Worm (Caenorhabditis elegans) whole organism, young adult: ENCODE measurements around the gene bca-2.

Experiments
- C17E4.6 ChIP-seq: fragments of 200-800 bp; sonication (Bioruptor generic); IDR thresholded peaks from 2 replicates; pipeline ENCODE4 v1.3.6; 2022; ENCODE audit warnings: missing genetic modification reagents, missing genetic modification characterization, missing compliant biosample characterization
- D2030.7 ChIP-seq: fragments of 200-800 bp; sonication (Bioruptor generic); IDR thresholded peaks from 2 replicates; pipeline ENCODE4 v1.3.6; 2022; ENCODE audit warnings: missing genetic modification reagents, missing genetic modification characterization, missing compliant biosample characterization
- F10E7.11 ChIP-seq: sonication (generic microtip); optimal IDR thresholded peaks from 2 replicates; lab custom pipeline; 2017; ENCODE audit warnings: mild to moderate bottlenecking, missing genetic modification characterization, moderate library complexity, missing compliant biosample characterization
- F33H1.4 ChIP-seq: fragments of 200-800 bp; sonication (Bioruptor generic); IDR thresholded peaks from 2 replicates; pipeline ENCODE4 v1.3.6; 2022; ENCODE audit warnings: missing genetic modification reagents, missing genetic modification characterization, missing compliant biosample characterization
- F37B4.10 ChIP-seq: fragments of 200-800 bp; sonication (Bioruptor generic); IDR thresholded peaks from 2 replicates; pipeline ENCODE4 v1.3.6; 2022; ENCODE audit warnings: missing genetic modification characterization, missing compliant biosample characterization
- F39B2.1 ChIP-seq: fragments of 200-800 bp; sonication (Bioruptor generic); IDR thresholded peaks from 2 replicates; pipeline ENCODE4 v1.3.6; 2022; ENCODE audit warnings: missing genetic modification reagents, missing genetic modification characterization, missing compliant biosample characterization
- F52B5.7 ChIP-seq: sonication (generic microtip); optimal IDR thresholded peaks from 2 replicates; lab custom pipeline; 2016; ENCODE audit warnings: mild to moderate bottlenecking, missing genetic modification characterization, missing compliant biosample characterization
- F57A8.1 ChIP-seq: fragments of 200-800 bp; sonication (Bioruptor generic); optimal IDR thresholded peaks from 2 replicates; lab custom pipeline; 2018; ENCODE audit warnings: mild to moderate bottlenecking, missing genetic modification characterization, moderate library complexity, missing compliant biosample characterization
- K11D2.4 ChIP-seq: fragments of 200-800 bp; sonication (Bioruptor generic); IDR thresholded peaks from 2 replicates; pipeline ENCODE4 v1.3.6; 2022; ENCODE audit warnings: missing genetic modification reagents, missing genetic modification characterization, missing compliant biosample characterization
- T26A5.8 ChIP-seq: sonication (generic microtip); optimal IDR thresholded peaks from 2 replicates; lab custom pipeline; 2016; ENCODE audit warnings: missing genetic modification characterization, missing compliant biosample characterization
- Y95B8A.8 ChIP-seq: fragments of 200-800 bp; sonication (Bioruptor generic); IDR thresholded peaks from 2 replicates; pipeline ENCODE4 v1.3.6; 2022; ENCODE audit warnings: missing genetic modification reagents, missing genetic modification characterization, missing compliant biosample characterization
- aptf-2 ChIP-seq: fragments of 200-800 bp; sonication (Bioruptor generic); conservative IDR thresholded peaks from 2 replicates; pipeline ENCODE4 v1.3.6; 2022; ENCODE audit warnings: missing genetic modification reagents, missing genetic modification characterization, missing compliant biosample characterization
- atf-7 ChIP-seq: sonication (generic microtip); optimal IDR thresholded peaks from 2 replicates; lab custom pipeline; 2017; ENCODE audit warnings: mild to moderate bottlenecking, missing genetic modification characterization, missing compliant biosample characterization
- attf-3 ChIP-seq: fragments of 200-800 bp; sonication (Bioruptor generic); conservative IDR thresholded peaks from 2 replicates; pipeline ENCODE4 v1.3.6; 2022; ENCODE audit warnings: missing genetic modification reagents, missing genetic modification characterization, missing compliant biosample characterization
- ccch-3 ChIP-seq: fragments of 200-800 bp; sonication (Bioruptor generic); optimal IDR thresholded peaks from 2 replicates; lab custom pipeline; 2018; ENCODE audit warnings: mild to moderate bottlenecking, missing genetic modification characterization, missing compliant biosample characterization
- ceh-100 ChIP-seq: fragments of 200-800 bp; sonication (Bioruptor generic); IDR thresholded peaks from 2 replicates; pipeline ENCODE4 v1.3.6; 2022; ENCODE audit warnings: missing genetic modification reagents, missing genetic modification characterization, missing compliant biosample characterization
- ceh-27 ChIP-seq: fragments of 200-800 bp; sonication (Bioruptor generic); optimal IDR thresholded peaks from 2 replicates; lab custom pipeline; 2018; ENCODE audit warnings: mild to moderate bottlenecking, missing genetic modification characterization, moderate library complexity, missing compliant biosample characterization
- ceh-40 ChIP-seq: fragments of 200-800 bp; sonication (Bioruptor generic); IDR thresholded peaks from 2 replicates; pipeline ENCODE4 v1.3.6; 2022; ENCODE audit warnings: missing genetic modification characterization, missing compliant biosample characterization
- chd-7 ChIP-seq: sonication (generic microtip); optimal IDR thresholded peaks from 2 replicates; lab custom pipeline; 2016; ENCODE audit warnings: mild to moderate bottlenecking, missing genetic modification characterization, moderate library complexity, missing compliant biosample characterization
- dox-1 ChIP-seq: fragments of 200-800 bp; sonication (Bioruptor generic); IDR thresholded peaks from 2 replicates; pipeline ENCODE4 v1.3.6; 2022; ENCODE audit warnings: missing genetic modification reagents, missing genetic modification characterization, missing compliant biosample characterization
- dpff-1 ChIP-seq: sonication (generic microtip); optimal IDR thresholded peaks from 2 replicates; lab custom pipeline; 2017; ENCODE audit warnings: mild to moderate bottlenecking, missing genetic modification characterization, missing compliant biosample characterization
- egl-44 ChIP-seq: fragments of 200-800 bp; sonication (Bioruptor generic); IDR thresholded peaks from 2 replicates; pipeline ENCODE4 v1.3.6; 2022; ENCODE audit warnings: missing genetic modification reagents, missing genetic modification characterization, missing compliant biosample characterization
- ekl-4 ChIP-seq: fragments of 200-800 bp; sonication (Bioruptor generic); IDR thresholded peaks from 2 replicates; pipeline ENCODE4 v1.3.6; 2022; ENCODE audit warnings: missing genetic modification reagents, missing genetic modification characterization, missing compliant biosample characterization
- hlh-26 ChIP-seq: fragments of 200-800 bp; sonication (Bioruptor generic); conservative IDR thresholded peaks from 2 replicates; pipeline ENCODE4 v1.3.6; 2022; ENCODE audit warnings: missing genetic modification reagents, missing genetic modification characterization, missing compliant biosample characterization
- hmg-1.2 ChIP-seq: fragments of 200-800 bp; sonication (Bioruptor generic); IDR thresholded peaks from 2 replicates; pipeline ENCODE4 v1.3.6; 2022; ENCODE audit warnings: missing genetic modification reagents, missing genetic modification characterization, missing compliant biosample characterization
- lag-1 ChIP-seq: fragments of 200-800 bp; sonication (Bioruptor generic); IDR thresholded peaks from 2 replicates; pipeline ENCODE4 v1.3.6; 2022; ENCODE audit warnings: missing genetic modification reagents, missing genetic modification characterization, missing compliant biosample characterization
- let-607 ChIP-seq, 2 experiments: fragments of 200-800 bp in 1 of 2; sonication (Bioruptor generic) in 1 of 2; sonication (generic microtip) in 1 of 2; optimal IDR thresholded peaks; 2 replicates each; lab custom pipeline; 2016 to 2018; ENCODE audit warnings: mild to moderate bottlenecking in 2 of 2, missing compliant biosample characterization in 2 of 2, missing genetic modification characterization in 2 of 2, moderate library complexity in 2 of 2, missing genotype in 1 of 2
- lin-26 ChIP-seq: fragments of 200-800 bp; sonication (Bioruptor generic); IDR thresholded peaks from 2 replicates; pipeline ENCODE4 v1.3.6; 2022; ENCODE audit warnings: missing genetic modification reagents, missing genetic modification characterization, missing compliant biosample characterization
- lin-54 ChIP-seq: fragments of 200-800 bp; sonication (Bioruptor generic); optimal IDR thresholded peaks from 2 replicates; lab custom pipeline; 2018; ENCODE audit warnings: mild to moderate bottlenecking, missing genetic modification characterization, missing compliant biosample characterization
- lir-1 ChIP-seq: fragments of 200-800 bp; sonication (Bioruptor generic); conservative IDR thresholded peaks from 2 replicates; pipeline ENCODE4 v1.3.6; 2022; ENCODE audit warnings: missing genetic modification reagents, missing genetic modification characterization, missing compliant biosample characterization
- lsy-27 ChIP-seq: sonication (generic microtip); optimal IDR thresholded peaks from 2 replicates; lab custom pipeline; 2017; ENCODE audit warnings: missing genetic modification characterization, mild to moderate bottlenecking, missing compliant biosample characterization, antibody characterized with exemption, missing genotype, borderline replicate concordance; ENCODE audit not compliant: insufficient read depth
- madf-10 ChIP-seq: sonication (generic microtip); optimal IDR thresholded peaks from 2 replicates; lab custom pipeline; 2016; ENCODE audit warnings: mild to moderate bottlenecking, missing genetic modification characterization, missing compliant biosample characterization
- madf-3 ChIP-seq: fragments of 200-800 bp; sonication (Bioruptor generic); IDR thresholded peaks from 2 replicates; pipeline ENCODE4 v1.3.6; 2022; ENCODE audit warnings: missing genetic modification reagents, missing genetic modification characterization, missing compliant biosample characterization
- mxl-1 ChIP-seq: sonication (generic microtip); optimal IDR thresholded peaks from 2 replicates; lab custom pipeline; 2016; ENCODE audit warnings: missing genetic modification characterization, missing compliant biosample characterization
- nfya-2 ChIP-seq: fragments of 200-800 bp; sonication (Bioruptor generic); IDR thresholded peaks from 2 replicates; pipeline ENCODE4 v1.3.6; 2022; ENCODE audit warnings: missing genetic modification reagents, missing genetic modification characterization, missing compliant biosample characterization
- nhr-27 ChIP-seq: fragments of 200-800 bp; sonication (Bioruptor generic); optimal IDR thresholded peaks from 2 replicates; lab custom pipeline; 2018; ENCODE audit warnings: mild to moderate bottlenecking, missing genetic modification characterization, moderate library complexity, missing compliant biosample characterization
- rcor-1 ChIP-seq: fragments of 200-800 bp; sonication (Bioruptor generic); IDR thresholded peaks from 2 replicates; pipeline ENCODE4 v1.3.6; 2022; ENCODE audit warnings: missing genetic modification reagents, missing genetic modification characterization, missing compliant biosample characterization
- repo-1 ChIP-seq: sonication (generic microtip); optimal IDR thresholded peaks from 2 replicates; lab custom pipeline; 2017; ENCODE audit warnings: mild to moderate bottlenecking, missing genetic modification characterization, missing compliant biosample characterization
- rpc-1 ChIP-seq, 2 experiments: fragments of 150-350 bp in 1 of 2; sonication (generic microtip) in 1 of 2; optimal IDR thresholded peaks; 2 replicates each; lab custom pipeline; 2014 to 2018; ENCODE audit warnings: missing biosample characterization in 1 of 2, missing genetic modification characterization in 1 of 2, missing genetic modification reagents in 1 of 2, missing genotype in 1 of 2
- sdz-38 ChIP-seq: sonication (generic microtip); optimal IDR thresholded peaks from 2 replicates; lab custom pipeline; 2016; ENCODE audit warnings: missing genotype, missing genetic modification characterization, missing compliant biosample characterization
- snpc-4 ChIP-seq, 5 experiments: fragments of 150-350 bp in 1 of 5; sonication (generic microtip) in 4 of 5; optimal IDR thresholded peaks; 2 replicates each; lab custom pipeline; 2014 to 2018; ENCODE audit warnings: missing genetic modification characterization in 5 of 5, missing biosample characterization in 3 of 5, antibody characterized with exemption in 2 of 5, mild to moderate bottlenecking in 2 of 5, missing compliant biosample characterization in 2 of 5, missing genotype in 2 of 5, moderate library complexity in 2 of 5, missing genetic modification reagents in 1 of 5
- tbp1 ChIP-seq: fragments of 200-800 bp; sonication (Bioruptor generic); optimal IDR thresholded peaks from 2 replicates; lab custom pipeline; 2018; ENCODE audit warnings: mild to moderate bottlenecking, missing genetic modification characterization, missing compliant biosample characterization
- tlf-1 ChIP-seq: fragments of 200-800 bp; sonication (Bioruptor generic); optimal IDR thresholded peaks from 2 replicates; lab custom pipeline; 2018; ENCODE audit warnings: mild to moderate bottlenecking, missing genetic modification characterization, missing compliant biosample characterization
- unc-130 ChIP-seq: sonication (generic microtip); optimal IDR thresholded peaks from 2 replicates; lab custom pipeline; 2016; ENCODE audit warnings: missing genetic modification reagents, missing genetic modification characterization, missing compliant biosample characterization
- zfh-2 ChIP-seq: fragments of 200-800 bp; sonication (Bioruptor generic); conservative IDR thresholded peaks from 2 replicates; pipeline ENCODE4 v1.3.6; 2022; ENCODE audit warnings: missing genetic modification reagents, missing genetic modification characterization, missing compliant biosample characterization
- ztf-22 ChIP-seq: fragments of 200-800 bp; sonication (Bioruptor generic); optimal IDR thresholded peaks from 2 replicates; lab custom pipeline; 2018; ENCODE audit warnings: mild to moderate bottlenecking, missing genetic modification characterization, moderate library complexity, missing compliant biosample characterization

Gene bca-2

ce11 chrIV:17087384-17088099 is 12.5 kb downstream of the bca-2 start, which contains the start of the genes snx-13 and snr-1 (continued):
- no peak for TF ChIP-seq hlh-26 (GFP tag; lab: Robert Waterston, UW)
- TF ChIP-seq F33H1.4 (GFP tag; lab: Robert Waterston, UW), result 0 out of 2 replicates have a peak, but pooled peaks have one; percentile 18
- TF ChIP-seq ceh-27, result peak; percentile 81
- no peak for TF ChIP-seq F39B2.1 (GFP tag; lab: Robert Waterston, UW)
- TF ChIP-seq D2030.7 (GFP tag; lab: Robert Waterston, UW), result peak; percentile 91
- TF ChIP-seq C17E4.6 (GFP tag; lab: Robert Waterston, UW), result no peak
- TF ChIP-seq ztf-22 (GFP tag; lab: Kevin White, UChicago), result no peak
- no peak; the same call in 1 of the 2 replicates for TF ChIP-seq K11D2.4
- TF ChIP-seq rcor-1, result peak; percentile 54; the same call in 1 of the 2 replicates
- no peak for TF ChIP-seq repo-1 (tag; lab: Kevin White, UChicago)
- no peak for TF ChIP-seq lsy-27 (tag; lab: Kevin White, UChicago)
- TF ChIP-seq lin-54 (GFP tag; lab: Kevin White, UChicago), result peak; percentile 83
- peak; percentile 80 for TF ChIP-seq lir-1 (GFP tag; lab: Robert Waterston, UW)
- TF ChIP-seq mxl-1 (tag; lab: Kevin White, UChicago), result peak; percentile 27
- TF ChIP-seq dpff-1, result no peak
- TF ChIP-seq F37B4.10 (GFP tag; lab: Robert Waterston, UW), result no peak
- TF ChIP-seq lag-1 (GFP tag; lab: Robert Waterston, UW), result no peak
- peak; percentile 52; the same call in 1 of the 2 replicates for TF ChIP-seq hmg-1.2
- peak; percentile 72 for TF ChIP-seq ccch-3
- TF ChIP-seq madf-3 (GFP tag; lab: Robert Waterston, UW), result peak; percentile 99
- TF ChIP-seq attf-3 (GFP tag; lab: Robert Waterston, UW), result no peak; the same call in 1 of the 2 replicates
- peak; percentile 34 for TF ChIP-seq tlf-1
- no peak for TF ChIP-seq atf-7 (tag; lab: Kevin White, UChicago)
- TF ChIP-seq sdz-38 (tag; lab: Kevin White, UChicago), result no peak
- TF ChIP-seq lin-26 (GFP tag; lab: Robert Waterston, UW), result no peak
- peak; percentile 76 for TF ChIP-seq madf-10
- TF ChIP-seq unc-130 (GFP tag; lab: Kevin White, UChicago), result peak; percentile 85
- peak; percentile 91 for TF ChIP-seq dox-1 (GFP tag; lab: Robert Waterston, UW)
- TF ChIP-seq ceh-100 (GFP tag; lab: Robert Waterston, UW), result peak; percentile 99
- TF ChIP-seq T26A5.8 (tag; lab: Kevin White, UChicago), result no peak
- TF ChIP-seq zfh-2 (GFP tag; lab: Robert Waterston, UW), result no peak
- no peak for TF ChIP-seq chd-7
- TF ChIP-seq tbp1 (GFP tag; lab: Kevin White, UChicago), result peak; percentile 71
- TF ChIP-seq ekl-4, result peak; percentile 68; the same call in 1 of the 2 replicates
- TF ChIP-seq rpc-1 (optimal IDR thresholded peaks at IDR 0.05; lab: Kevin White, UChicago), result no peak
- TF ChIP-seq rpc-1 (tag; optimal IDR thresholded peaks at IDR 0.05; lab: Kevin White, UChicago), result no peak
- no peak for TF ChIP-seq ceh-40 (GFP tag; lab: Robert Waterston, UW)
- TF ChIP-seq egl-44 (GFP tag; lab: Robert Waterston, UW), result no peak
- no peak for TF ChIP-seq F57A8.1 (GFP tag; lab: Kevin White, UChicago)
- peak; percentile 63; the same call in 1 of the 2 replicates for TF ChIP-seq Y95B8A.8 (GFP tag; lab: Robert Waterston, UW)
- peak in 1 of 2 experiments; percentile 59 for TF ChIP-seq let-607 (tag; optimal IDR thresholded peaks at IDR 0.05; lab: Kevin White, UChicago)
- no peak for TF ChIP-seq nfya-2 (GFP tag; lab: Robert Waterston, UW)
- TF ChIP-seq F52B5.7, result no peak
- TF ChIP-seq F10E7.11, result no peak
- TF ChIP-seq snpc-4 (GFP tag; optimal IDR thresholded peaks at IDR 0.05; lab: Kevin White, UChicago), result peak; percentile 73
- TF ChIP-seq snpc-4 (tag; optimal IDR thresholded peaks at IDR 0.05; lab: Kevin White, UChicago), result peak; percentile 36 to 91 (median 73)
- TF ChIP-seq aptf-2 (GFP tag; lab: Robert Waterston, UW), result peak; percentile 80
- no peak for TF ChIP-seq nhr-27 (tag; lab: Kevin White, UChicago)
